Worm (Caenorhabditis elegans) whole organism, young adult: ENCODE measurements around the gene F26A1.8.

ENCODE experiments used
- B0336.3 ChIP-seq: fragments of 200-800 bp; sonication (Bioruptor generic); IDR thresholded peaks from 2 replicates; pipeline ENCODE4 v1.3.6; 2022; ENCODE audit warnings: missing genetic modification characterization, missing compliant biosample characterization
- D2030.7 ChIP-seq: fragments of 200-800 bp; sonication (Bioruptor generic); IDR thresholded peaks from 2 replicates; pipeline ENCODE4 v1.3.6; 2022; ENCODE audit warnings: missing genetic modification reagents, missing genetic modification characterization, missing compliant biosample characterization
- F23B12.7 ChIP-seq: sonication (generic microtip); optimal IDR thresholded peaks from 2 replicates; lab custom pipeline; 2017; ENCODE audit warnings: missing genetic modification characterization, mild to moderate bottlenecking, missing compliant biosample characterization, antibody characterized with exemption, moderate library complexity; ENCODE audit not compliant: insufficient read depth
- F33H1.4 ChIP-seq: fragments of 200-800 bp; sonication (Bioruptor generic); IDR thresholded peaks from 2 replicates; pipeline ENCODE4 v1.3.6; 2022; ENCODE audit warnings: missing genetic modification reagents, missing genetic modification characterization, missing compliant biosample characterization
- T07F8.4 ChIP-seq: sonication (generic microtip); optimal IDR thresholded peaks from 2 replicates; lab custom pipeline; 2016; ENCODE audit warnings: mild to moderate bottlenecking, missing genetic modification characterization, moderate library complexity, missing compliant biosample characterization
- Y67H2A.10 ChIP-seq: fragments of 200-800 bp; sonication (Bioruptor generic); conservative IDR thresholded peaks from 2 replicates; pipeline ENCODE4 v1.3.6; 2022; ENCODE audit warnings: missing genetic modification reagents, missing genetic modification characterization, missing compliant biosample characterization
- Y95B8A.8 ChIP-seq: fragments of 200-800 bp; sonication (Bioruptor generic); IDR thresholded peaks from 2 replicates; pipeline ENCODE4 v1.3.6; 2022; ENCODE audit warnings: missing genetic modification reagents, missing genetic modification characterization, missing compliant biosample characterization
- aptf-2 ChIP-seq: fragments of 200-800 bp; sonication (Bioruptor generic); conservative IDR thresholded peaks from 2 replicates; pipeline ENCODE4 v1.3.6; 2022; ENCODE audit warnings: missing genetic modification reagents, missing genetic modification characterization, missing compliant biosample characterization
- aptf-3 ChIP-seq: fragments of 200-800 bp; sonication (Bioruptor generic); IDR thresholded peaks from 2 replicates; pipeline ENCODE4 v1.3.6; 2022; ENCODE audit warnings: missing genetic modification characterization, missing compliant biosample characterization
- attf-5 ChIP-seq: fragments of 200-800 bp; sonication (Bioruptor generic); optimal IDR thresholded peaks from 2 replicates; lab custom pipeline; 2018; ENCODE audit warnings: mild to moderate bottlenecking, missing genetic modification characterization, missing compliant biosample characterization
- attf-6 ChIP-seq: fragments of 200-800 bp; sonication (Bioruptor generic); IDR thresholded peaks from 2 replicates; pipeline ENCODE4 v1.3.6; 2022; ENCODE audit warnings: missing genetic modification reagents, missing genetic modification characterization, missing compliant biosample characterization
- bed-1 ChIP-seq: fragments of 200-800 bp; sonication (Bioruptor generic); IDR thresholded peaks from 2 replicates; pipeline ENCODE4 v1.3.6; 2022; ENCODE audit warnings: missing genetic modification reagents, missing genetic modification characterization, missing compliant biosample characterization
- cebp-2 ChIP-seq: fragments of 200-800 bp; sonication (Bioruptor generic); IDR thresholded peaks from 2 replicates; pipeline ENCODE4 v1.3.6; 2022; ENCODE audit warnings: missing genetic modification characterization, missing compliant biosample characterization
- ceh-100 ChIP-seq: fragments of 200-800 bp; sonication (Bioruptor generic); IDR thresholded peaks from 2 replicates; pipeline ENCODE4 v1.3.6; 2022; ENCODE audit warnings: missing genetic modification reagents, missing genetic modification characterization, missing compliant biosample characterization
- ceh-79 ChIP-seq: sonication (generic microtip); optimal IDR thresholded peaks from 2 replicates; lab custom pipeline; 2017; ENCODE audit warnings: mild to moderate bottlenecking, missing genetic modification characterization, missing compliant biosample characterization
- ekl-4 ChIP-seq: fragments of 200-800 bp; sonication (Bioruptor generic); IDR thresholded peaks from 2 replicates; pipeline ENCODE4 v1.3.6; 2022; ENCODE audit warnings: missing genetic modification reagents, missing genetic modification characterization, missing compliant biosample characterization
- fkh-3 ChIP-seq: sonication (generic microtip); optimal IDR thresholded peaks from 2 replicates; lab custom pipeline; 2016; ENCODE audit warnings: mild to moderate bottlenecking, missing genetic modification characterization, missing compliant biosample characterization
- hlh-26 ChIP-seq: fragments of 200-800 bp; sonication (Bioruptor generic); conservative IDR thresholded peaks from 2 replicates; pipeline ENCODE4 v1.3.6; 2022; ENCODE audit warnings: missing genetic modification reagents, missing genetic modification characterization, missing compliant biosample characterization
- hmg-20 ChIP-seq: fragments of 200-800 bp; sonication (Bioruptor generic); IDR thresholded peaks from 2 replicates; pipeline ENCODE4 v1.3.6; 2022; ENCODE audit warnings: missing genetic modification reagents, missing genetic modification characterization, missing compliant biosample characterization
- hsf-1 ChIP-seq: fragments of 200-800 bp; sonication (Bioruptor generic); IDR thresholded peaks from 2 replicates; pipeline ENCODE4 v1.3.6; 2022; ENCODE audit warnings: missing genetic modification reagents, missing genetic modification characterization, missing compliant biosample characterization
- let-607 ChIP-seq, 2 experiments: fragments of 200-800 bp in 1 of 2; sonication (Bioruptor generic) in 1 of 2; sonication (generic microtip) in 1 of 2; optimal IDR thresholded peaks; 2 replicates each; lab custom pipeline; 2016 to 2018; ENCODE audit warnings: mild to moderate bottlenecking in 2 of 2, missing compliant biosample characterization in 2 of 2, missing genetic modification characterization in 2 of 2, moderate library complexity in 2 of 2, missing genotype in 1 of 2
- lsy-27 ChIP-seq: sonication (generic microtip); optimal IDR thresholded peaks from 2 replicates; lab custom pipeline; 2017; ENCODE audit warnings: missing genetic modification characterization, mild to moderate bottlenecking, missing compliant biosample characterization, antibody characterized with exemption, missing genotype, borderline replicate concordance; ENCODE audit not compliant: insufficient read depth
- madf-3 ChIP-seq: fragments of 200-800 bp; sonication (Bioruptor generic); IDR thresholded peaks from 2 replicates; pipeline ENCODE4 v1.3.6; 2022; ENCODE audit warnings: missing genetic modification reagents, missing genetic modification characterization, missing compliant biosample characterization
- madf-6 ChIP-seq: fragments of 200-800 bp; sonication (Bioruptor generic); IDR thresholded peaks from 2 replicates; pipeline ENCODE4 v1.3.6; 2022; ENCODE audit warnings: missing genetic modification reagents, missing genetic modification characterization, missing compliant biosample characterization
- madf-8 ChIP-seq: fragments of 200-800 bp; sonication (Bioruptor generic); conservative IDR thresholded peaks from 2 replicates; pipeline ENCODE4 v1.3.6; 2022; ENCODE audit warnings: missing genetic modification reagents, missing genetic modification characterization, missing compliant biosample characterization
- nfyb-1 ChIP-seq: fragments of 200-800 bp; sonication (Bioruptor generic); IDR thresholded peaks from 2 replicates; pipeline ENCODE4 v1.3.6; 2022; ENCODE audit warnings: missing genetic modification reagents, missing genetic modification characterization, missing compliant biosample characterization
- nhr-80 ChIP-seq: sonication (generic microtip); optimal IDR thresholded peaks from 2 replicates; lab custom pipeline; 2016; ENCODE audit warnings: missing genetic modification characterization, missing compliant biosample characterization
- nhr-90 ChIP-seq: sonication (generic microtip); optimal IDR thresholded peaks from 2 replicates; lab custom pipeline; 2016; ENCODE audit warnings: missing genotype, mild to moderate bottlenecking, missing genetic modification characterization, missing compliant biosample characterization
- rpc-1 ChIP-seq, 2 experiments: fragments of 150-350 bp in 1 of 2; sonication (generic microtip) in 1 of 2; optimal IDR thresholded peaks; 2 replicates each; lab custom pipeline; 2014 to 2018; ENCODE audit warnings: missing biosample characterization in 1 of 2, missing genetic modification characterization in 1 of 2, missing genetic modification reagents in 1 of 2, missing genotype in 1 of 2
- snpc-1.1 ChIP-seq: sonication (generic microtip); optimal IDR thresholded peaks from 2 replicates; lab custom pipeline; 2017; ENCODE audit warnings: missing genetic modification characterization, mild to moderate bottlenecking, missing compliant biosample characterization, antibody characterized with exemption, moderate library complexity, missing genotype, missing genetic modification reagents; ENCODE audit not compliant: insufficient read depth
- snpc-3.4 ChIP-seq: sonication (generic microtip); optimal IDR thresholded peaks from 2 replicates; lab custom pipeline; 2017; ENCODE audit warnings: missing genetic modification characterization, mild to moderate bottlenecking, missing compliant biosample characterization, antibody characterized with exemption, moderate library complexity, missing genotype, missing genetic modification reagents
- tbp1 ChIP-seq: fragments of 200-800 bp; sonication (Bioruptor generic); optimal IDR thresholded peaks from 2 replicates; lab custom pipeline; 2018; ENCODE audit warnings: mild to moderate bottlenecking, missing genetic modification characterization, missing compliant biosample characterization
- tbx-9 ChIP-seq: sonication (generic microtip); optimal IDR thresholded peaks from 2 replicates; lab custom pipeline; 2016; ENCODE audit warnings: borderline replicate concordance, missing genetic modification characterization, inconsistent platforms, missing compliant biosample characterization
- zfh-2 ChIP-seq: fragments of 200-800 bp; sonication (Bioruptor generic); conservative IDR thresholded peaks from 2 replicates; pipeline ENCODE4 v1.3.6; 2022; ENCODE audit warnings: missing genetic modification reagents, missing genetic modification characterization, missing compliant biosample characterization

F26A1.8 gene

DNA sequence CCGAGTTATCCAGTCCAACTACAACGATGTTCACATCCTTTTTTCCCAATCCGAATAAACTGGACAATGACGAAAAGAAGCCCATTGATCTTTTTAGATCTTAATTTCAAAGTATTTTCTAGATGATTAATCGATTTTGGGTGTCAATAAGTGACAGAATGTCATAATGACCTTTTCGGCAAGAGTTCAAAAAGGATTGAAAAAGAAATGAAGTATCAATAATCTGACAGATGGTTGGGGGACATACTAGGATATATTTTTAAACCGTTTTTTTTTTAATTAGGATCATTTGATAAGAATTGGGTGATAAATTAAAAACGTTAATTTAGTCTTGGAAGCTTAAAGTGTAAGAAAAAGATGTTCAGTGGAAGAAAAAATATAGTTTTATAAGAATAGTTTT lies 7.3 kb downstream of the F26A1.8 start, which contains the start of gene arl-6:
arl-6 (minus strand) TSS at position 101 of the 400 bp plus-strand sequence.
- TF ChIP-seq ekl-4 (no peak), rpc-1 (optimal IDR thresholded peaks at IDR 0.05; lab: Kevin White, UChicago) (no peak), rpc-1 (tag; optimal IDR thresholded peaks at IDR 0.05; lab: Kevin White, UChicago) (no peak), cebp-2 (no peak), T07F8.4 (tag; lab: Kevin White, UChicago) (no peak), bed-1 (GFP tag; lab: Robert Waterston, UW) (no peak), ceh-79 (tag; lab: Kevin White, UChicago) (no peak), F23B12.7 (tag; lab: Kevin White, UChicago) (no peak), aptf-2 (GFP tag; lab: Robert Waterston, UW) (no peak)
- TF ChIP-seq, all 124 proteins: peak for 0

ce11 chrIII:4811195-4811594 lies 10.8 kb downstream of the F26A1.8 start, which contains the start of gene C38D4.7:
TSS of gene C38D4.7 (minus strand) at chrIII:4811295.
- TF ChIP-seq nfyb-1 (GFP tag; lab: Robert Waterston, UW) (no peak), F23B12.7 (tag; lab: Kevin White, UChicago) (no peak)

DNA sequence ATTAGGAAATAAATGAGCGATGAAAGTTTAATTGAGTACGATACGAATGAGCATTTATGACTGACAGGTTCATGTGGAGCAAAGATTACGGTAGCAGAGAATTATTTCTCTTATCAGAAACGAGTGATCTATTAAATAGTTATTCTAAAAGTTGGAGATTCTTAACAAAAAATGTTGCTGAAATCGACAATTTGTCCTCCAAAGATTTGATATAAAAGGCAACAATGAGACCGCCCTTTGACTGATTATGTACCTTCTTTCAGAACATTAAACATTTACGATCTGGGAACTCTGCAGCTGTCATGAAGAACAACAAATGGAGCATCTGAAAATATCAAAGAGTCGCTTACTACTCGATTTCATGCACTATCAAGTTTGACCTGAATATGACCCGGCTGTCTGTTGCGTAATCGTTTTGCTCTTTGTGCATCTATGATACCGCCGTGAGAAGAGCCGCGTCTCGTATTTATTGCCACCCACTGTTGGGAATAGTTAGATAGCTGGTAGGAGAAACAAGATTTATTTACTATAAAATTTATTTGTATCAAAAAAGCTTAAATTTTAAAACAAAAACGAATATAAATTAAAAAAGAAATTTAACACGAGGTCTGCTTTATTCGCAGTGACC lies 12.4 kb downstream of the F26A1.8 start, which contains the start of gene pal-1:
pal-1 (minus strand) TSS at position 51 of the 628 bp plus-strand sequence.
- TF ChIP-seq B0336.3 (GFP tag; lab: Robert Waterston, UW) (no peak), aptf-3 (GFP tag; lab: Robert Waterston, UW) (no peak), cebp-2 (no peak)

DNA sequence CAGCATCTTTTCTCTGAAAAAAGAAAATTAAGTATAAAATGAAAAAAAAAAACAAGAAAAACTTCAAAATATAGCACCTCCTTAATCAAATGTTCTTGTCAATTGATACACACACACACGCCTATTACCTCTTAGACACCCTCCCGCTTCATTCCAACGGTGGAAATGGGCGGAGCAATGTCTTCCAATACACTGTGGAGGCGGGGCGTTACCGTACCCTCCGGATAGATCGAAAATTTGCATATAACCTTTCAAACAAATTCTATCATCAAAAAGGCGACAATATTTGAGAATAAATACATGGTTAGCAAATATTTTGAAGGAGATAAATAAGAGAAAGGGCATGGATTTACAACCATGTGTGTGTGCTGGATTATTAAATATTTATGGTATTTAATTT lies 14.0 kb downstream of the F26A1.8 start:
- TF ChIP-seq snpc-3.4 (tag; lab: Kevin White, UChicago) (peak; percentile 26), tbx-9 (tag; lab: Kevin White, UChicago) (no peak), nhr-90 (no peak), hlh-26 (GFP tag; lab: Robert Waterston, UW) (no peak), F33H1.4 (GFP tag; lab: Robert Waterston, UW) (no peak), lsy-27 (no peak), zfh-2 (GFP tag; lab: Robert Waterston, UW) (no peak), attf-6 (no peak), hsf-1 (GFP tag; lab: Robert Waterston, UW) (peak; percentile 18; the same call in 1 of the 2 replicates), madf-6 (GFP tag; lab: Robert Waterston, UW) (peak; percentile 47; the same call in 1 of the 2 replicates), ekl-4 (peak; percentile 31; the same call in 1 of the 2 replicates), fkh-3 (tag; lab: Kevin White, UChicago) (no peak), attf-5 (GFP tag; lab: Kevin White, UChicago) (peak; percentile 28), madf-3 (GFP tag; lab: Robert Waterston, UW) (0 out of 2 replicates have a peak, but pooled peaks have one; percentile 42), Y67H2A.10 (no peak)

DNA sequence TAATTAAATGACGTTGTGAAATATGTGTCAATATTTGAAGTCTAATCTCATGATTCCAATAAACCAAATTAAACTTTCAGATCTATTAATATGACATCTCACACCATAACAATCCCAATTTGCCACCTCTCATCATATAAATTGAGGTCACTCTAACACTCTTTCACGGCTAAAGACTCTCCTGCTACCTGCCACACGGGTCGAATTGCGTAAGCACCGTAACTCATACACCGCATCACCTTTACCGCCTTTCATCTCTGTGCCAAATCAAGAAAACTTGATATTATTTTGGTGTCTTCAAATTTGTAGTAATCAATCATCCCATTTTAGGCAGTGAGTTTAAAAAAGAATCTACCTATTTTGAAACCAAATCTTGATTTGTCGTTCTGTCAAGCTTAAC lies 15.7 kb downstream of the F26A1.8 start:
- TF ChIP-seq Y95B8A.8 (GFP tag; lab: Robert Waterston, UW) (no peak), let-607 (tag; optimal IDR thresholded peaks at IDR 0.05; lab: Kevin White, UChicago) (no peak), madf-8 (no peak), nhr-80 (tag; lab: Kevin White, UChicago) (no peak), ceh-100 (GFP tag; lab: Robert Waterston, UW) (no peak), snpc-3.4 (tag; lab: Kevin White, UChicago) (no peak), Y67H2A.10 (no peak), tbp1 (GFP tag; lab: Kevin White, UChicago) (no peak), snpc-1.1 (tag; lab: Kevin White, UChicago) (no peak), hmg-20 (GFP tag; lab: Robert Waterston, UW) (no peak), ekl-4 (no peak), D2030.7 (GFP tag; lab: Robert Waterston, UW) (no peak)
